ENCODE assay signal across 1 fruit fly cellular context in genomic region chr3L:11405362-11406254, dm6.
TF ChIP-seq lines count a peak whose summit lies in the region.

No protein-coding gene starts in this region.

TF ChIP-seq in whole organism, embryonic, 481 proteins besides CTCF, POLR2A, EP300 and RAD21 (continued from another document and continues in another):
- peak; percentile 83 for TF ChIP-seq dm (GFP tag; optimal IDR thresholded peaks at IDR 0.05; lab: Kevin White, UChicago)
- TF ChIP-seq sc (optimal IDR thresholded peaks at IDR 0.05; lab: Kevin White, UChicago): no peak
- peak; percentile 92 for TF ChIP-seq sc (GFP tag; optimal IDR thresholded peaks at IDR 0.05; lab: Kevin White, UChicago)
- peak; percentile 98 for TF ChIP-seq chm (GFP tag; IDR thresholded peaks at IDR 0.05; lab: Robert Waterston, UW)
- TF ChIP-seq dmrt11E (tag; optimal IDR thresholded peaks at IDR 0.05; lab: Kevin White, UChicago): peak; percentile 98
- peak; percentile 81 for TF ChIP-seq CG12299 (tag; optimal IDR thresholded peaks at IDR 0.05; lab: Kevin White, UChicago)
- TF ChIP-seq vfl (GFP tag; optimal IDR thresholded peaks at IDR 0.05; lab: Kevin White, UChicago): peak; percentile 75
- TF ChIP-seq CG2889 (GFP tag; IDR thresholded peaks at IDR 0.05; lab: Robert Waterston, UW): peak; percentile 93
- TF ChIP-seq chinmo (GFP tag; IDR thresholded peaks at IDR 0.05; lab: Robert Waterston, UW; ENCODE audit: partially characterized antibody): 0 out of 4 replicates have a peak, but pooled peaks have one; percentile 55
- TF ChIP-seq CG14050 (GFP tag; IDR thresholded peaks at IDR 0.05; lab: Robert Waterston, UW): peak; percentile 91
- TF ChIP-seq CG14860 (GFP tag; IDR thresholded peaks at IDR 0.05; lab: Robert Waterston, UW; ENCODE audit: partially characterized antibody): peak; percentile 57; the same call in 2 of the 3 replicates
- TF ChIP-seq nom (GFP tag; optimal IDR thresholded peaks at IDR 0.05; lab: Kevin White, UChicago): peak; percentile 86
- TF ChIP-seq CG11695 (GFP tag; IDR thresholded peaks at IDR 0.05; lab: Robert Waterston, UW): peak; percentile 96
- TF ChIP-seq Tbp (GFP tag; optimal IDR thresholded peaks at IDR 0.05; lab: Kevin White, UChicago): no peak
- peak; percentile 89 for TF ChIP-seq CG12104 (GFP tag; optimal IDR thresholded peaks at IDR 0.05; lab: Kevin White, UChicago)
- TF ChIP-seq CG11093 (GFP tag; IDR thresholded peaks at IDR 0.05; lab: Robert Waterston, UW): peak; percentile 93
- peak; percentile 90 for TF ChIP-seq CG1024 (GFP tag; IDR thresholded peaks at IDR 0.05; lab: Robert Waterston, UW)
- no peak for TF ChIP-seq Neu2 (GFP tag; optimal IDR thresholded peaks at IDR 0.05; lab: Kevin White, UChicago; ENCODE audit: borderline replicate concordance)
- peak; percentile 86 for TF ChIP-seq shn (GFP tag; optimal IDR thresholded peaks at IDR 0.05; lab: Kevin White, UChicago)
- TF ChIP-seq CG13775 (GFP tag; optimal IDR thresholded peaks at IDR 0.05; lab: Kevin White, UChicago): peak; percentile 88
- TF ChIP-seq NK7.1 (GFP tag; optimal IDR thresholded peaks at IDR 0.05; lab: Kevin White, UChicago): peak; percentile 74
- peak; percentile 95 for TF ChIP-seq lilli (GFP tag; optimal IDR thresholded peaks at IDR 0.05; lab: Kevin White, UChicago)
- TF ChIP-seq wek (GFP tag; optimal IDR thresholded peaks at IDR 0.05; lab: Kevin White, UChicago): peak; percentile 78
- TF ChIP-seq p53 (GFP tag; optimal IDR thresholded peaks at IDR 0.05; lab: Kevin White, UChicago): peak; percentile 81
- TF ChIP-seq CG15601 (tag; optimal IDR thresholded peaks at IDR 0.05; lab: Kevin White, UChicago): peak; percentile 95
- peak; percentile 84 for TF ChIP-seq CG9437 (GFP tag; optimal IDR thresholded peaks at IDR 0.05; lab: Kevin White, UChicago)
- peak; percentile 83 for TF ChIP-seq gro (GFP tag; optimal IDR thresholded peaks at IDR 0.05; lab: Kevin White, UChicago)
- TF ChIP-seq scrt (GFP tag; optimal IDR thresholded peaks at IDR 0.05; lab: Kevin White, UChicago): peak; percentile 84
- peak; percentile 96 for TF ChIP-seq CG32767 (GFP tag; IDR thresholded peaks at IDR 0.05; lab: Robert Waterston, UW)
- peak; percentile 81 for TF ChIP-seq z (GFP tag; IDR thresholded peaks at IDR 0.05; lab: Robert Waterston, UW)
- TF ChIP-seq cas (GFP tag; IDR thresholded peaks at IDR 0.05; lab: Robert Waterston, UW): peak; percentile 88
- peak; percentile 95 for TF ChIP-seq seq (GFP tag; IDR thresholded peaks at IDR 0.05; lab: Robert Waterston, UW)
- peak; percentile 92 for TF ChIP-seq CG11398 (GFP tag; optimal IDR thresholded peaks at IDR 0.05; lab: Kevin White, UChicago)
- TF ChIP-seq NfI (GFP tag; optimal IDR thresholded peaks at IDR 0.05; lab: Kevin White, UChicago): peak; percentile 94
- peak; percentile 73 for TF ChIP-seq CG7745 (tag; optimal IDR thresholded peaks at IDR 0.05; lab: Kevin White, UChicago)
- peak; percentile 80 for TF ChIP-seq rib (GFP tag; IDR thresholded peaks at IDR 0.05; lab: Robert Waterston, UW)
- peak; percentile 95 for TF ChIP-seq CG11504 (tag; optimal IDR thresholded peaks at IDR 0.05; lab: Kevin White, UChicago)
- TF ChIP-seq CG17568 (GFP tag; optimal IDR thresholded peaks at IDR 0.05; lab: Kevin White, UChicago): peak; percentile 93
- TF ChIP-seq D19A (tag; optimal IDR thresholded peaks at IDR 0.05; lab: Kevin White, UChicago): peak; percentile 92
- peak; percentile 93 for TF ChIP-seq CG34422 (GFP tag; IDR thresholded peaks at IDR 0.05; lab: Robert Waterston, UW)
- TF ChIP-seq amos (GFP tag; IDR thresholded peaks at IDR 0.05; lab: Robert Waterston, UW; ENCODE audit: partially characterized antibody): no peak
- TF ChIP-seq CG12942 (GFP tag; optimal IDR thresholded peaks at IDR 0.05; lab: Kevin White, UChicago): peak; percentile 92
- TF ChIP-seq HmgZ (tag; optimal IDR thresholded peaks at IDR 0.05; lab: Kevin White, UChicago): peak; percentile 94
- peak; percentile 86 for TF ChIP-seq Dek (tag; optimal IDR thresholded peaks at IDR 0.05; lab: Kevin White, UChicago)
- TF ChIP-seq crol (GFP tag; IDR thresholded peaks at IDR 0.05; lab: Robert Waterston, UW): peak; percentile 41; the same call in 1 of the 2 replicates
- TF ChIP-seq esg (GFP tag; conservative IDR thresholded peaks at IDR 0.05; lab: Robert Waterston, UW): peak; percentile 94
- TF ChIP-seq CG10543 (GFP tag; optimal IDR thresholded peaks at IDR 0.05; lab: Kevin White, UChicago): peak; percentile 65
- no peak for TF ChIP-seq nerfin-2 (GFP tag; IDR thresholded peaks at IDR 0.05; lab: Robert Waterston, UW; ENCODE audit: partially characterized antibody)
- TF ChIP-seq CG2116 (GFP tag; optimal IDR thresholded peaks at IDR 0.05; lab: Kevin White, UChicago): peak; percentile 74
- TF ChIP-seq Lpt (GFP tag; optimal IDR thresholded peaks at IDR 0.05; lab: Kevin White, UChicago): no peak
- peak; percentile 85 for TF ChIP-seq CG13894 (tag; optimal IDR thresholded peaks at IDR 0.05; lab: Kevin White, UChicago)
- TF ChIP-seq MBD-R2 (GFP tag; IDR thresholded peaks at IDR 0.05; lab: Robert Waterston, UW): peak; percentile 82
- peak; percentile 87 for TF ChIP-seq bowl (GFP tag; IDR thresholded peaks at IDR 0.05; lab: Robert Waterston, UW)
- TF ChIP-seq zen2 (GFP tag; IDR thresholded peaks at IDR 0.05; lab: Robert Waterston, UW; ENCODE audit: partially characterized antibody): no peak
- TF ChIP-seq trh (GFP tag; optimal IDR thresholded peaks at IDR 0.05; lab: Kevin White, UChicago): peak; percentile 89
- TF ChIP-seq CG34376 (GFP tag; optimal IDR thresholded peaks at IDR 0.05; lab: Kevin White, UChicago): peak; percentile 19
- peak; percentile 94 for TF ChIP-seq trem (tag; optimal IDR thresholded peaks at IDR 0.05; lab: Kevin White, UChicago)
- peak; percentile 83 for TF ChIP-seq gcm2 (GFP tag; optimal IDR thresholded peaks at IDR 0.05; lab: Kevin White, UChicago)
- peak; percentile 12 for TF ChIP-seq grn (GFP tag; optimal IDR thresholded peaks at IDR 0.05; lab: Kevin White, UChicago)
- peak; percentile 90 for TF ChIP-seq en (GFP tag; optimal IDR thresholded peaks at IDR 0.05; lab: Kevin White, UChicago)
- peak; percentile 89 for TF ChIP-seq maf-S (GFP tag; optimal IDR thresholded peaks at IDR 0.05; lab: Kevin White, UChicago)
- peak; percentile 88 for TF ChIP-seq CG6254 (GFP tag; optimal IDR thresholded peaks at IDR 0.05; lab: Kevin White, UChicago)
- TF ChIP-seq pnt (GFP tag; optimal IDR thresholded peaks at IDR 0.05; lab: Kevin White, UChicago): peak; percentile 90
- peak; percentile 8 for TF ChIP-seq Dp (GFP tag; optimal IDR thresholded peaks at IDR 0.05; lab: Kevin White, UChicago)
- 0 out of 3 replicates have a peak, but pooled peaks have one; percentile 35 for TF ChIP-seq CG7963 (GFP tag; IDR thresholded peaks at IDR 0.05; lab: Robert Waterston, UW; ENCODE audit: partially characterized antibody)
- peak; percentile 80 for TF ChIP-seq CG10147 (GFP tag; optimal IDR thresholded peaks at IDR 0.05; lab: Kevin White, UChicago)
- peak; percentile 98 for TF ChIP-seq sqz (GFP tag; optimal IDR thresholded peaks at IDR 0.05; lab: Kevin White, UChicago)
- TF ChIP-seq abd-A (tag; optimal IDR thresholded peaks at IDR 0.05; lab: Kevin White, UChicago): peak; percentile 23
- TF ChIP-seq gsb-n (tag; optimal IDR thresholded peaks at IDR 0.05; lab: Kevin White, UChicago): peak; percentile 96
- peak; percentile 69 for TF ChIP-seq Ets97D (GFP tag; optimal IDR thresholded peaks at IDR 0.05; lab: Kevin White, UChicago)
- peak; percentile 78 for TF ChIP-seq E2f2 (GFP tag; IDR thresholded peaks at IDR 0.05; lab: Robert Waterston, UW)
- peak; percentile 95 for TF ChIP-seq croc (GFP tag; conservative IDR thresholded peaks at IDR 0.05; lab: Robert Waterston, UW)
- TF ChIP-seq CG2202 (tag; optimal IDR thresholded peaks at IDR 0.05; lab: Kevin White, UChicago): peak; percentile 96
- peak; percentile 56; the same call in 2 of the 3 replicates for TF ChIP-seq Opbp (GFP tag; IDR thresholded peaks at IDR 0.05; lab: Robert Waterston, UW; ENCODE audit: partially characterized antibody)
- TF ChIP-seq Aef1 (GFP tag; IDR thresholded peaks at IDR 0.05; lab: Robert Waterston, UW): peak; percentile 92
- peak; percentile 54 for TF ChIP-seq Bgb (GFP tag; IDR thresholded peaks at IDR 0.05; lab: Robert Waterston, UW; ENCODE audit: partially characterized antibody)
- peak; percentile 79 for TF ChIP-seq CG1647 (GFP tag; optimal IDR thresholded peaks at IDR 0.05; lab: Kevin White, UChicago)
- peak; percentile 86 for TF ChIP-seq tup (GFP tag; optimal IDR thresholded peaks at IDR 0.05; lab: Kevin White, UChicago)
- TF ChIP-seq phol (tag; optimal IDR thresholded peaks at IDR 0.05; lab: Kevin White, UChicago): peak; percentile 95
- TF ChIP-seq al (GFP tag; IDR thresholded peaks at IDR 0.05; lab: Robert Waterston, UW): peak; percentile 68
- peak; percentile 69 for TF ChIP-seq Elba2 (GFP tag; optimal IDR thresholded peaks at IDR 0.05; lab: Kevin White, UChicago)
- peak; percentile 81 for TF ChIP-seq CG31224 (GFP tag; IDR thresholded peaks at IDR 0.05; lab: Robert Waterston, UW)
- TF ChIP-seq bbx (GFP tag; IDR thresholded peaks at IDR 0.05; lab: Robert Waterston, UW; ENCODE audit: partially characterized antibody): 0 out of 2 replicates have a peak, but pooled peaks have one; percentile 59
- peak; percentile 91 for TF ChIP-seq jing (GFP tag; optimal IDR thresholded peaks at IDR 0.05; lab: Kevin White, UChicago)
- peak; percentile 95 for TF ChIP-seq CG8388 (GFP tag; optimal IDR thresholded peaks at IDR 0.05; lab: Kevin White, UChicago)
- TF ChIP-seq Usf (GFP tag; optimal IDR thresholded peaks at IDR 0.05; lab: Kevin White, UChicago): peak; percentile 86
- TF ChIP-seq Med (GFP tag; lab: Kevin White, UChicago): peak; percentile 98
- TF ChIP-seq CG3847 (GFP tag; IDR thresholded peaks at IDR 0.05; lab: Robert Waterston, UW): peak; percentile 91
- TF ChIP-seq eve (GFP tag; optimal IDR thresholded peaks at IDR 0.05; lab: Kevin White, UChicago): peak in 1 of 2 experiments; percentile 99
- peak; percentile 61 for TF ChIP-seq Sry-β (GFP tag; optimal IDR thresholded peaks at IDR 0.05; lab: Kevin White, UChicago)
- TF ChIP-seq Poxn (GFP tag; IDR thresholded peaks at IDR 0.05; lab: Robert Waterston, UW): peak; percentile 48
- TF ChIP-seq CG4282 (GFP tag; optimal IDR thresholded peaks at IDR 0.05; lab: Kevin White, UChicago): peak; percentile 94
- TF ChIP-seq H15 (GFP tag; IDR thresholded peaks at IDR 0.05; lab: Robert Waterston, UW): peak; percentile 96
- TF ChIP-seq CG9817 (tag; optimal IDR thresholded peaks at IDR 0.05; lab: Kevin White, UChicago): peak; percentile 89
- peak; percentile 63; the same call in 1 of the 3 replicates for TF ChIP-seq CG6791 (GFP tag; IDR thresholded peaks at IDR 0.05; lab: Robert Waterston, UW; ENCODE audit: partially characterized antibody)
- peak; percentile 93 for TF ChIP-seq CG8089 (GFP tag; optimal IDR thresholded peaks at IDR 0.05; lab: Kevin White, UChicago)
- peak; percentile 93 for TF ChIP-seq Atf-2 (GFP tag; optimal IDR thresholded peaks at IDR 0.05; lab: Kevin White, UChicago)
- TF ChIP-seq CG18764 (GFP tag; optimal IDR thresholded peaks at IDR 0.05; lab: Kevin White, UChicago): peak; percentile 86
- TF ChIP-seq CG4730 (GFP tag; IDR thresholded peaks at IDR 0.05; lab: Robert Waterston, UW): peak; percentile 93
- TF ChIP-seq B-H2 (GFP tag; optimal IDR thresholded peaks at IDR 0.05; lab: Kevin White, UChicago): peak; percentile 73
- TF ChIP-seq Bdp1 (GFP tag; optimal IDR thresholded peaks at IDR 0.05; lab: Kevin White, UChicago): peak; percentile 90
- peak; percentile 85 for TF ChIP-seq cwo (GFP tag; optimal IDR thresholded peaks at IDR 0.05; lab: Kevin White, UChicago)
- TF ChIP-seq tx (GFP tag; optimal IDR thresholded peaks at IDR 0.05; lab: Kevin White, UChicago): peak; percentile 87
- 0 out of 3 replicates have a peak, but pooled peaks have one; percentile 41 for TF ChIP-seq vnd (GFP tag; IDR thresholded peaks at IDR 0.05; lab: Robert Waterston, UW; ENCODE audit: partially characterized antibody)
- TF ChIP-seq Adf1 (GFP tag; IDR thresholded peaks at IDR 0.05; lab: Robert Waterston, UW): peak; percentile 26
- TF ChIP-seq CG1602 (GFP tag; optimal IDR thresholded peaks at IDR 0.05; lab: Kevin White, UChicago): peak; percentile 94
- TF ChIP-seq dmrt99B (tag; optimal IDR thresholded peaks at IDR 0.05; lab: Kevin White, UChicago): peak; percentile 96
- TF ChIP-seq CG6654 (GFP tag; optimal IDR thresholded peaks at IDR 0.05; lab: Kevin White, UChicago): peak; percentile 71
- TF ChIP-seq hkb (optimal IDR thresholded peaks at IDR 0.05; lab: Kevin White, UChicago): no peak
- peak; percentile 97 for TF ChIP-seq hkb (GFP tag; IDR thresholded peaks at IDR 0.05; lab: Robert Waterston, UW)
- TF ChIP-seq CG9876 (GFP tag; optimal IDR thresholded peaks at IDR 0.05; lab: Kevin White, UChicago): peak; percentile 80
- TF ChIP-seq Xrp1 (GFP tag; IDR thresholded peaks at IDR 0.05; lab: Robert Waterston, UW): peak; percentile 98
- TF ChIP-seq sd (tag; optimal IDR thresholded peaks at IDR 0.05; lab: Kevin White, UChicago): peak; percentile 72
- TF ChIP-seq run (tag; optimal IDR thresholded peaks at IDR 0.05; lab: Kevin White, UChicago): peak; percentile 84
- TF ChIP-seq CG17359 (tag; optimal IDR thresholded peaks at IDR 0.05; lab: Kevin White, UChicago): peak; percentile 97
- TF ChIP-seq CG12219 (GFP tag; optimal IDR thresholded peaks at IDR 0.05; lab: Kevin White, UChicago): peak; percentile 96
- peak; percentile 91 to 99 for TF ChIP-seq bsh (GFP tag; optimal IDR thresholded peaks at IDR 0.05; lab: Kevin White, UChicago)
- TF ChIP-seq sima (GFP tag; optimal IDR thresholded peaks at IDR 0.05; lab: Kevin White, UChicago): peak; percentile 49
- peak; percentile 90 for TF ChIP-seq Bteb2 (GFP tag; optimal IDR thresholded peaks at IDR 0.05; lab: Kevin White, UChicago)
- TF ChIP-seq GATAe (GFP tag; conservative IDR thresholded peaks at IDR 0.05; lab: Robert Waterston, UW): peak; percentile 72
- peak; percentile 24 for TF ChIP-seq Sry-δ (GFP tag; optimal IDR thresholded peaks at IDR 0.05; lab: Kevin White, UChicago)
- peak; percentile 96 for TF ChIP-seq ap (GFP tag; IDR thresholded peaks at IDR 0.05; lab: Robert Waterston, UW)
- TF ChIP-seq CG6272 (GFP tag; IDR thresholded peaks at IDR 0.05; lab: Robert Waterston, UW): peak; percentile 90
- TF ChIP-seq corto (GFP tag; optimal IDR thresholded peaks at IDR 0.05; lab: Kevin White, UChicago): peak; percentile 76
- TF ChIP-seq CG10431 (GFP tag; optimal IDR thresholded peaks at IDR 0.05; lab: Kevin White, UChicago): peak; percentile 93
- TF ChIP-seq oc (tag; optimal IDR thresholded peaks at IDR 0.05; lab: Kevin White, UChicago): peak; percentile 96
- peak; percentile 97; the same call in 2 of the 3 replicates for TF ChIP-seq CG2199 (GFP tag; IDR thresholded peaks at IDR 0.05; lab: Robert Waterston, UW)
- TF ChIP-seq CG2712 (tag; optimal IDR thresholded peaks at IDR 0.05; lab: Kevin White, UChicago): peak; percentile 98
